Worm (Caenorhabditis elegans) whole organism, L2 larva: Measurements from ENCODE around the gene F56D5.9.

ENCODE experiments used
- C34F6.9 ChIP-seq: fragments of 150-350 bp; optimal IDR thresholded peaks from 2 replicates; lab custom pipeline; 2014; ENCODE audit warnings: missing biosample characterization, missing genetic modification characterization
- F13H6.1 ChIP-seq: sonication (generic microtip); optimal IDR thresholded peaks from 2 replicates; lab custom pipeline; 2016; ENCODE audit warnings: missing genetic modification characterization, missing compliant biosample characterization
- R02D3.7 ChIP-seq: fragments of 150-350 bp; optimal IDR thresholded peaks from 2 replicates; lab custom pipeline; 2014; ENCODE audit warnings: missing biosample characterization, missing genetic modification characterization
- Y55F3AM.14 ChIP-seq: fragments of 200-800 bp; sonication (Bioruptor generic); optimal IDR thresholded peaks from 2 replicates; lab custom pipeline; 2018; ENCODE audit warnings: mild to moderate bottlenecking, missing genetic modification characterization, missing compliant biosample characterization
- ZK546.5 ChIP-seq: sonication (generic microtip); optimal IDR thresholded peaks from 2 replicates; lab custom pipeline; 2017; ENCODE audit warnings: missing biosample characterization, missing genetic modification characterization
- alr-1 ChIP-seq: fragments of 150-350 bp; optimal IDR thresholded peaks from 2 replicates; lab custom pipeline; 2014; ENCODE audit warnings: missing biosample characterization, missing genetic modification characterization
- aly-2 ChIP-seq: fragments of 150-350 bp; optimal IDR thresholded peaks from 2 replicates; lab custom pipeline; 2014; ENCODE audit warnings: missing biosample characterization, missing genetic modification characterization
- ama-1 ChIP-seq: fragments of 150-350 bp; optimal IDR thresholded peaks from 2 replicates; lab custom pipeline; 2018; ENCODE audit warnings: inconsistent platforms
- blmp-1 ChIP-seq: sonication (generic microtip); optimal IDR thresholded peaks from 2 replicates; lab custom pipeline; 2017; ENCODE audit warnings: missing genetic modification characterization, mild to moderate bottlenecking, missing compliant biosample characterization, antibody characterized with exemption, moderate library complexity; ENCODE audit not compliant: insufficient read depth
- ceh-16 ChIP-seq: fragments of 150-350 bp; optimal IDR thresholded peaks from 2 replicates; lab custom pipeline; 2014; ENCODE audit warnings: missing biosample characterization, missing genetic modification characterization
- ceh-82 ChIP-seq: fragments of 150-350 bp; optimal IDR thresholded peaks from 2 replicates; lab custom pipeline; 2014; ENCODE audit warnings: missing biosample characterization, missing genetic modification characterization
- crh-2 ChIP-seq: sonication (generic microtip); optimal IDR thresholded peaks from 2 replicates; lab custom pipeline; 2017; ENCODE audit warnings: missing biosample characterization, missing genetic modification characterization
- dmd-4 ChIP-seq: sonication (generic microtip); optimal IDR thresholded peaks from 2 replicates; lab custom pipeline; 2017; ENCODE audit warnings: missing biosample characterization, missing genetic modification characterization
- egl-27 ChIP-seq: sonication (generic microtip); optimal IDR thresholded peaks from 3 replicates; lab custom pipeline; 2017; ENCODE audit warnings: missing biosample characterization, missing genetic modification reagents, missing genetic modification characterization
- elt-1 ChIP-seq: fragments of 150-350 bp; optimal IDR thresholded peaks from 2 replicates; lab custom pipeline; 2014; ENCODE audit warnings: missing biosample characterization, missing genetic modification characterization
- elt-3 ChIP-seq: sonication (generic microtip); optimal IDR thresholded peaks from 2 replicates; lab custom pipeline; 2017; ENCODE audit warnings: missing biosample characterization, missing genetic modification characterization
- fos-1 ChIP-seq: fragments of 150-350 bp; optimal IDR thresholded peaks from 2 replicates; lab custom pipeline; 2014; ENCODE audit warnings: missing biosample characterization, missing genetic modification characterization
- gmeb-1 ChIP-seq: fragments of 150-350 bp; optimal IDR thresholded peaks from 2 replicates; lab custom pipeline; 2014; ENCODE audit warnings: missing biosample characterization, missing genetic modification characterization
- lin-11 ChIP-seq: fragments of 150-350 bp; sonication (generic microtip); optimal IDR thresholded peaks from 2 replicates; lab custom pipeline; 2014; ENCODE audit warnings: missing biosample characterization, missing genetic modification characterization, inconsistent platforms, mixed read lengths
- lin-13 ChIP-seq: fragments of 150-350 bp; optimal IDR thresholded peaks from 2 replicates; lab custom pipeline; 2014; ENCODE audit warnings: missing biosample characterization, missing genetic modification reagents, missing genetic modification characterization
- lin-39 ChIP-seq: fragments of 150-350 bp; optimal IDR thresholded peaks from 2 replicates; lab custom pipeline; 2014; ENCODE audit warnings: missing biosample characterization, missing genetic modification reagents, missing genetic modification characterization
- lsy-2 ChIP-seq, 2 experiments: fragments of 150-350 bp in 1 of 2; sonication (generic microtip) in 1 of 2; optimal IDR thresholded peaks; 2 replicates each; lab custom pipeline; 2014 to 2017; ENCODE audit warnings: missing biosample characterization in 2 of 2, missing genetic modification characterization in 2 of 2
- mab-5 ChIP-seq: fragments of 150-350 bp; optimal IDR thresholded peaks from 2 replicates; lab custom pipeline; 2014; ENCODE audit warnings: missing biosample characterization, missing genetic modification characterization
- mbf-1 ChIP-seq: sonication (generic microtip); optimal IDR thresholded peaks from 2 replicates; lab custom pipeline; 2017; ENCODE audit warnings: missing biosample characterization, missing genetic modification characterization
- mdl-1 ChIP-seq, 2 experiments: fragments of 150-350 bp in 1 of 2; sonication (generic microtip) in 1 of 2; optimal IDR thresholded peaks; 2 replicates each; lab custom pipeline; 2017; ENCODE audit warnings: missing biosample characterization in 2 of 2, missing genetic modification characterization in 2 of 2
- nhr-10 ChIP-seq: sonication (generic microtip); optimal IDR thresholded peaks from 2 replicates; lab custom pipeline; 2017; ENCODE audit warnings: missing biosample characterization, missing genetic modification characterization
- nhr-11 ChIP-seq: fragments of 150-350 bp; optimal IDR thresholded peaks from 2 replicates; lab custom pipeline; 2014; ENCODE audit warnings: missing biosample characterization, missing genetic modification characterization
- nhr-12 ChIP-seq: fragments of 150-350 bp; optimal IDR thresholded peaks from 2 replicates; lab custom pipeline; 2014; ENCODE audit warnings: missing biosample characterization, missing genetic modification characterization
- nhr-129 ChIP-seq: fragments of 150-350 bp; optimal IDR thresholded peaks from 2 replicates; lab custom pipeline; 2014; ENCODE audit warnings: missing biosample characterization, missing genetic modification characterization
- nhr-21 ChIP-seq: fragments of 150-350 bp; optimal IDR thresholded peaks from 2 replicates; lab custom pipeline; 2014; ENCODE audit warnings: missing biosample characterization, missing genetic modification characterization
- nhr-23 ChIP-seq: fragments of 150-350 bp; optimal IDR thresholded peaks from 2 replicates; lab custom pipeline; 2014; ENCODE audit warnings: missing biosample characterization, missing genetic modification reagents, missing genetic modification characterization
- nhr-237 ChIP-seq: fragments of 150-350 bp; optimal IDR thresholded peaks from 2 replicates; lab custom pipeline; 2014; ENCODE audit warnings: missing biosample characterization, missing genetic modification characterization
- nhr-25 ChIP-seq: fragments of 150-350 bp; sonication (generic microtip); optimal IDR thresholded peaks from 3 replicates; lab custom pipeline; 2014; ENCODE audit warnings: missing biosample characterization, missing genetic modification characterization
- nhr-6 ChIP-seq: fragments of 150-350 bp; optimal IDR thresholded peaks from 2 replicates; lab custom pipeline; 2014; ENCODE audit warnings: missing biosample characterization, missing genetic modification characterization
- nhr-77 ChIP-seq: fragments of 150-350 bp; optimal IDR thresholded peaks from 2 replicates; lab custom pipeline; 2014; ENCODE audit warnings: missing biosample characterization, missing genetic modification characterization
- peb-1 ChIP-seq: fragments of 150-350 bp; optimal IDR thresholded peaks from 2 replicates; lab custom pipeline; 2014; ENCODE audit warnings: missing biosample characterization, missing genetic modification characterization
- sem-4 ChIP-seq: fragments of 150-350 bp; optimal IDR thresholded peaks from 2 replicates; lab custom pipeline; 2014; ENCODE audit warnings: missing biosample characterization, missing genetic modification reagents, missing genetic modification characterization
- skn-1 ChIP-seq: sonication (generic microtip); optimal IDR thresholded peaks from 2 replicates; lab custom pipeline; 2017; ENCODE audit warnings: missing biosample characterization, missing genetic modification characterization
- sma-3 ChIP-seq: sonication (generic microtip); optimal IDR thresholded peaks from 2 replicates; lab custom pipeline; 2016; ENCODE audit warnings: missing genetic modification reagents, missing genetic modification characterization, missing compliant biosample characterization
- sma-9 ChIP-seq, 2 experiments: fragments of 150-350 bp in 1 of 2; sonication (generic microtip) in 1 of 2; optimal IDR thresholded peaks; 2 replicates each; lab custom pipeline; 2014 to 2016; ENCODE audit warnings: missing genetic modification characterization in 2 of 2, mild to moderate bottlenecking in 1 of 2, missing biosample characterization in 1 of 2, missing compliant biosample characterization in 1 of 2, missing genetic modification reagents in 1 of 2, moderate library complexity in 1 of 2
- snpc-4 ChIP-seq: fragments of 150-350 bp; optimal IDR thresholded peaks from 2 replicates; lab custom pipeline; 2014; ENCODE audit warnings: missing biosample characterization, missing genetic modification characterization
- unc-39 ChIP-seq: fragments of 150-350 bp; optimal IDR thresholded peaks from 2 replicates; lab custom pipeline; 2014; ENCODE audit warnings: missing biosample characterization, missing genetic modification characterization
- unc-55 ChIP-seq: fragments of 150-350 bp; sonication (generic microtip); optimal IDR thresholded peaks from 3 replicates; lab custom pipeline; 2014; ENCODE audit warnings: missing biosample characterization, missing genetic modification reagents, missing genetic modification characterization
- unc-62 ChIP-seq: fragments of 150-350 bp; optimal IDR thresholded peaks from 2 replicates; lab custom pipeline; 2014; ENCODE audit warnings: missing biosample characterization, missing genetic modification reagents, missing genetic modification characterization
- zag-1 ChIP-seq: fragments of 150-350 bp; optimal IDR thresholded peaks from 2 replicates; lab custom pipeline; 2014; ENCODE audit warnings: missing biosample characterization, missing genetic modification characterization
- ztf-1 ChIP-seq: fragments of 200-800 bp; sonication (Bioruptor generic); conservative IDR thresholded peaks from 2 replicates; pipeline ENCODE4 v1.3.6; 2022; ENCODE audit warnings: missing genetic modification characterization, missing compliant biosample characterization
- ztf-11 ChIP-seq: sonication (generic microtip); optimal IDR thresholded peaks from 2 replicates; lab custom pipeline; 2017; ENCODE audit warnings: missing biosample characterization, missing genetic modification characterization
- ztf-4 ChIP-seq: fragments of 150-350 bp; optimal IDR thresholded peaks from 2 replicates; lab custom pipeline; 2014; ENCODE audit warnings: missing biosample characterization, missing genetic modification characterization

Gene F56D5.9

ce11 chrIV:9443940-9444339, 21.6 kb upstream of the F56D5.9 start, which contains the start of gene F38E11.9:
F38E11.9 (minus strand) TSS chrIV:9444040.
- TF ChIP-seq elt-1 (tag; lab: Kevin White, UChicago) (no peak), aly-2 (no peak), nhr-129 (tag; lab: Kevin White, UChicago) (no peak), unc-55 (no peak), nhr-12 (tag; lab: Kevin White, UChicago) (no peak), lin-13 (GFP tag; lab: Kevin White, UChicago) (no peak), ztf-1 (GFP tag; lab: Robert Waterston, UW) (no peak), R02D3.7 (tag; lab: Kevin White, UChicago) (no peak), nhr-77 (tag; lab: Kevin White, UChicago) (no peak), dmd-4 (tag; lab: Kevin White, UChicago) (no peak), lin-39 (tag; lab: Kevin White, UChicago) (no peak), ztf-4 (tag; lab: Kevin White, UChicago) (no peak), Y55F3AM.14 (GFP tag; lab: Kevin White, UChicago) (no peak), nhr-11 (tag; lab: Kevin White, UChicago) (no peak), skn-1 (tag; lab: Kevin White, UChicago) (no peak), zag-1 (tag; lab: Kevin White, UChicago) (no peak)
- TF ChIP-seq, all 48 proteins: peak for 0

ce11 chrIV:9442106-9442532, 19.8 kb upstream of the F56D5.9 start:
- TF ChIP-seq elt-1 (tag; lab: Kevin White, UChicago) (peak; percentile 64), aly-2 (no peak), sma-3 (GFP tag; lab: Kevin White, UChicago) (peak; percentile 89), elt-3 (no peak), ZK546.5 (tag; lab: Kevin White, UChicago) (no peak), mdl-1 (tag; optimal IDR thresholded peaks at IDR 0.05; lab: Kevin White, UChicago) (peak; percentile 72 to 87), ama-1 (lab: Kevin White, UChicago) (peak; percentile 35), R02D3.7 (tag; lab: Kevin White, UChicago) (no peak), egl-27 (tag; lab: Kevin White, UChicago) (peak; percentile 11), nhr-12 (tag; lab: Kevin White, UChicago) (no peak), fos-1 (tag; lab: Kevin White, UChicago) (peak; percentile 39), gmeb-1 (peak; percentile 59), ztf-1 (GFP tag; lab: Robert Waterston, UW) (no peak), crh-2 (tag; lab: Kevin White, UChicago) (peak; percentile 97), sma-9 (GFP tag; optimal IDR thresholded peaks at IDR 0.05; lab: Kevin White, UChicago) (peak; percentile 94), sma-9 (tag; optimal IDR thresholded peaks at IDR 0.05; lab: Kevin White, UChicago) (no peak), lin-13 (GFP tag; lab: Kevin White, UChicago) (peak; percentile 41), blmp-1 (peak; percentile 61), Y55F3AM.14 (GFP tag; lab: Kevin White, UChicago) (no peak), unc-55 (no peak), ceh-16 (tag; lab: Kevin White, UChicago) (peak; percentile 82), nhr-11 (tag; lab: Kevin White, UChicago) (no peak), peb-1 (no peak), ztf-11 (tag; lab: Kevin White, UChicago) (no peak), ceh-82 (tag; lab: Kevin White, UChicago) (no peak), mbf-1 (tag; lab: Kevin White, UChicago) (no peak), snpc-4 (tag; lab: Kevin White, UChicago) (no peak), nhr-10 (tag; lab: Kevin White, UChicago) (peak; percentile 3), dmd-4 (tag; lab: Kevin White, UChicago) (no peak), F13H6.1 (peak; percentile 58), lsy-2 (tag; optimal IDR thresholded peaks at IDR 0.05; lab: Kevin White, UChicago) (peak in 1 of 2 experiments; percentile 56), unc-39 (tag; lab: Kevin White, UChicago) (no peak), C34F6.9 (no peak), sem-4 (peak; percentile 62), nhr-25 (tag; lab: Kevin White, UChicago) (peak; percentile 17), zag-1 (tag; lab: Kevin White, UChicago) (no peak), nhr-129 (tag; lab: Kevin White, UChicago) (peak; percentile 65), nhr-6 (tag; lab: Kevin White, UChicago) (peak; percentile 82), alr-1 (no peak), unc-62 (GFP tag; lab: Kevin White, UChicago) (no peak), nhr-21 (tag; lab: Kevin White, UChicago) (peak; percentile 88), skn-1 (tag; lab: Kevin White, UChicago) (peak; percentile 74), mab-5 (tag; lab: Kevin White, UChicago) (no peak), lin-39 (tag; lab: Kevin White, UChicago) (no peak), lin-11 (tag; lab: Kevin White, UChicago) (no peak), ztf-4 (tag; lab: Kevin White, UChicago) (no peak), nhr-77 (tag; lab: Kevin White, UChicago) (no peak), nhr-237 (tag; lab: Kevin White, UChicago) (no peak), nhr-23 (tag; lab: Kevin White, UChicago) (no peak)
